Fruit fly (Drosophila melanogaster) whole organism, wandering third instar larva: ENCODE results near the gene Sec63.

ENCODE experiments used
- Abd-B ChIP-seq: fragments of >200 bp; optimal IDR thresholded peaks from 2 replicates; lab custom pipeline; 2017; ENCODE audit warnings: missing biosample characterization, missing genetic modification characterization
- CG32264 ChIP-seq: fragments of 200-800 bp; sonication (Bioruptor generic); optimal IDR thresholded peaks from 2 replicates; lab custom pipeline; 2016; ENCODE audit warnings: missing biosample characterization, missing genetic modification characterization
- CG9705 ChIP-seq: fragments of 200-800 bp; sonication (Bioruptor generic); optimal IDR thresholded peaks from 2 replicates; lab custom pipeline; 2018; ENCODE audit warnings: missing biosample characterization, mild to moderate bottlenecking, missing genetic modification characterization
- CrebA ChIP-seq: fragments of 200-800 bp; sonication (Bioruptor generic); optimal IDR thresholded peaks from 2 replicates; lab custom pipeline; 2016; ENCODE audit warnings: missing biosample characterization, mild to moderate bottlenecking, missing genetic modification characterization, borderline replicate concordance
- Dfd ChIP-seq: fragments of >200 bp; optimal IDR thresholded peaks from 2 replicates; lab custom pipeline; 2017; ENCODE audit warnings: missing biosample characterization, missing genetic modification characterization
- Dif ChIP-seq: fragments of 200-275, 200-300 bp; sonication (Bioruptor generic); optimal IDR thresholded peaks from 2 replicates; lab custom pipeline; 2018; ENCODE audit warnings: missing biosample characterization, missing genetic modification characterization; ENCODE audit not compliant: partially characterized antibody
- GATAd ChIP-seq: sonication (Bioruptor generic); optimal IDR thresholded peaks from 2 replicates; lab custom pipeline; 2016; ENCODE audit warnings: missing biosample characterization, missing genetic modification characterization
- HLH106 ChIP-seq: fragments of 200-800 bp; optimal IDR thresholded peaks from 3 replicates; lab custom pipeline; 2019; ENCODE audit warnings: missing biosample characterization, mild to moderate bottlenecking, missing genetic modification characterization, moderate library complexity
- Hnf4 ChIP-seq: fragments of 200-800 bp; sonication (Bioruptor generic); optimal IDR thresholded peaks from 2 replicates; lab custom pipeline; 2016; ENCODE audit warnings: missing biosample characterization, mild to moderate bottlenecking, missing genetic modification characterization
- Hr78 ChIP-seq: fragments of >200 bp; optimal IDR thresholded peaks from 2 replicates; lab custom pipeline; 2017; ENCODE audit warnings: missing biosample characterization, missing genetic modification characterization
- Hr83 ChIP-seq: fragments of 200-300 bp; sonication (Bioruptor generic); optimal IDR thresholded peaks from 2 replicates; lab custom pipeline; 2016; ENCODE audit warnings: missing biosample characterization, mild to moderate bottlenecking, missing genetic modification characterization, moderate library complexity; ENCODE audit not compliant: poor library complexity, severe bottlenecking
- Jra ChIP-seq: sonication (Bioruptor generic); optimal IDR thresholded peaks from 2 replicates; lab custom pipeline; 2016; ENCODE audit warnings: missing biosample characterization, missing genetic modification characterization
- Mio ChIP-seq: sonication (Bioruptor generic); optimal IDR thresholded peaks from 2 replicates; lab custom pipeline; 2016; ENCODE audit warnings: missing biosample characterization, missing genetic modification characterization
- Myc ChIP-seq: fragments of >200 bp; optimal IDR thresholded peaks from 2 replicates; lab custom pipeline; 2017
- N ChIP-seq: fragments of >200 bp; optimal IDR thresholded peaks from 2 replicates; lab custom pipeline; 2018; ENCODE audit warnings: missing biosample characterization, missing external identifiers, missing genetic modification characterization
- OdsH ChIP-seq: fragments of 200-800 bp; sonication (Bioruptor generic); optimal IDR thresholded peaks from 2 replicates; lab custom pipeline; 2016; ENCODE audit warnings: missing biosample characterization, mild to moderate bottlenecking, missing genetic modification characterization
- Rel ChIP-seq, 2 experiments: fragments of 200-800 bp; sonication (Bioruptor generic) in 1 of 2; optimal IDR thresholded peaks; 2 replicates in 1 of 2; 3 replicates in 1 of 2; lab custom pipeline; 2016 to 2019; ENCODE audit warnings: mild to moderate bottlenecking in 2 of 2, missing biosample characterization in 2 of 2, missing genetic modification characterization in 2 of 2, moderate library complexity in 1 of 2
- Sp1 ChIP-seq: fragments of 200-800 bp; sonication (Bioruptor generic); optimal IDR thresholded peaks from 3 replicates; lab custom pipeline; 2019; ENCODE audit warnings: missing biosample characterization, mild to moderate bottlenecking, missing genetic modification characterization, moderate library complexity
- Vsx2 ChIP-seq: fragments of 200-300, 225-300 bp; sonication (Bioruptor generic); optimal IDR thresholded peaks from 2 replicates; lab custom pipeline; 2018; ENCODE audit warnings: missing biosample characterization, missing genetic modification characterization; ENCODE audit not compliant: partially characterized antibody
- br ChIP-seq: fragments of 200-800 bp; sonication (Bioruptor generic); optimal IDR thresholded peaks from 2 replicates; lab custom pipeline; 2016; ENCODE audit warnings: missing biosample characterization, missing genetic modification characterization
- brk ChIP-seq: fragments of 200-800 bp; sonication (Bioruptor generic); optimal IDR thresholded peaks from 2 replicates; lab custom pipeline; 2016; ENCODE audit warnings: missing biosample characterization, mild to moderate bottlenecking, missing genetic modification characterization
- dl ChIP-seq, 2 experiments: fragments of 175-275, 200-275 bp in 1 of 2; fragments of 200-275 bp in 1 of 2; sonication (Bioruptor generic); optimal IDR thresholded peaks; lab custom pipeline; 2018; ENCODE audit warnings: mild to moderate bottlenecking in 2 of 2, missing biosample characterization in 2 of 2, missing genetic modification characterization in 2 of 2, moderate library complexity in 2 of 2; ENCODE audit not compliant: partially characterized antibody in 2 of 2, insufficient read depth in 1 of 2
- dmrt93B ChIP-seq: fragments of 200-800 bp; sonication (Bioruptor generic); optimal IDR thresholded peaks from 2 replicates; lab custom pipeline; 2018; ENCODE audit warnings: missing biosample characterization, mild to moderate bottlenecking, missing genetic modification characterization
- dsf ChIP-seq: sonication (Bioruptor generic); optimal IDR thresholded peaks from 2 replicates; lab custom pipeline; 2016; ENCODE audit warnings: missing biosample characterization, missing genetic modification characterization, borderline replicate concordance
- ey ChIP-seq: fragments of 200-800 bp; sonication (Bioruptor generic); optimal IDR thresholded peaks from 2 replicates; lab custom pipeline; 2016; ENCODE audit warnings: missing biosample characterization, missing genetic modification characterization
- foxo ChIP-seq, 2 experiments: fragments of 200-800 bp; sonication (Bioruptor generic); optimal IDR thresholded peaks; 2 replicates in 1 of 2; 3 replicates in 1 of 2; lab custom pipeline; 2016 to 2017; ENCODE audit warnings: missing biosample characterization in 2 of 2, missing genetic modification characterization in 2 of 2
- fru ChIP-seq: fragments of 200-800 bp; sonication (Bioruptor generic); optimal IDR thresholded peaks from 3 replicates; lab custom pipeline; 2016; ENCODE audit warnings: missing biosample characterization, mild to moderate bottlenecking, missing genetic modification characterization
- h ChIP-seq: fragments of 200-800 bp; sonication (Bioruptor generic); optimal IDR thresholded peaks from 3 replicates; lab custom pipeline; 2016; ENCODE audit warnings: missing biosample characterization, mild to moderate bottlenecking, missing genetic modification characterization
- jim ChIP-seq: fragments of 175-275, 200-325 bp; sonication (Bioruptor generic); optimal IDR thresholded peaks from 2 replicates; lab custom pipeline; 2016; ENCODE audit warnings: missing biosample characterization, mild to moderate bottlenecking, missing genetic modification characterization
- lola ChIP-seq: fragments of >200 bp; optimal IDR thresholded peaks from 2 replicates; lab custom pipeline; 2017; ENCODE audit warnings: missing biosample characterization, missing genetic modification characterization
- pan ChIP-seq: fragments of >200 bp; optimal IDR thresholded peaks from 2 replicates; lab custom pipeline; 2017
- psq ChIP-seq: fragments of 200-800 bp; sonication (Bioruptor generic); optimal IDR thresholded peaks from 3 replicates; lab custom pipeline; 2017; ENCODE audit warnings: missing biosample characterization, mild to moderate bottlenecking, missing genetic modification characterization, moderate library complexity
- rgr ChIP-seq: fragments of 200-800 bp; sonication (Bioruptor generic); optimal IDR thresholded peaks from 3 replicates; lab custom pipeline; 2016; ENCODE audit warnings: missing biosample characterization, mild to moderate bottlenecking, missing genetic modification characterization
- sage ChIP-seq: fragments of 200-800 bp; sonication (Bioruptor generic); optimal IDR thresholded peaks from 2 replicates; lab custom pipeline; 2016; ENCODE audit warnings: missing biosample characterization, mild to moderate bottlenecking, missing genetic modification characterization
- sv ChIP-seq: fragments of 200-800 bp; sonication (Bioruptor generic); optimal IDR thresholded peaks from 3 replicates; lab custom pipeline; 2016; ENCODE audit warnings: missing biosample characterization, missing genetic modification characterization
- tai ChIP-seq: sonication (Bioruptor generic); optimal IDR thresholded peaks from 2 replicates; lab custom pipeline; 2016; ENCODE audit warnings: missing biosample characterization, missing genetic modification characterization
- usp ChIP-seq: fragments of >200 bp; optimal IDR thresholded peaks from 2 replicates; lab custom pipeline; 2017; ENCODE audit warnings: missing biosample characterization, missing genetic modification characterization
- woc ChIP-seq: sonication (Bioruptor generic); optimal IDR thresholded peaks from 2 replicates; lab custom pipeline; 2016; ENCODE audit warnings: missing biosample characterization, mild to moderate bottlenecking, missing genetic modification characterization

Gene Sec63

DNA sequence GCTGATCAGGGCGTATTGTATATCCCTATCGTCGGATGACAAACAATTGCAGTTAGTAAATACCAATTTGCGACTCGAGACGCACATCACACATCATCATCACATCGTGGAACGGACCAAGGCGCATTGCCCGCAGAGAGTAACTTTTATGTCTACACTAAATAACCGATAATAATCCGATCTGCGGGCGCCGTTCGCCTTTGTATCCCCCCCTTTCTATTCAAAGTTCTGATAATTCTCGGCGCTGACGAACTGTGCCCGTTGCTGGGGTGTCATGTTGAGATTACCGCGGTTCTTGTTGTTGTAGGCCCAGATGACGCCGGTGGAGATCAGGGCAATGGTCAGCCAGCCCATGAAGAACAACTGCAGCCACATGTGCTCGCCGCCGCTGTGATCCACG is 33.7 kb upstream of the Sec63 start:
- TF ChIP-seq Jra (no peak), h (GFP tag; lab: Kevin White, UChicago) (no peak), N (no peak)

DNA sequence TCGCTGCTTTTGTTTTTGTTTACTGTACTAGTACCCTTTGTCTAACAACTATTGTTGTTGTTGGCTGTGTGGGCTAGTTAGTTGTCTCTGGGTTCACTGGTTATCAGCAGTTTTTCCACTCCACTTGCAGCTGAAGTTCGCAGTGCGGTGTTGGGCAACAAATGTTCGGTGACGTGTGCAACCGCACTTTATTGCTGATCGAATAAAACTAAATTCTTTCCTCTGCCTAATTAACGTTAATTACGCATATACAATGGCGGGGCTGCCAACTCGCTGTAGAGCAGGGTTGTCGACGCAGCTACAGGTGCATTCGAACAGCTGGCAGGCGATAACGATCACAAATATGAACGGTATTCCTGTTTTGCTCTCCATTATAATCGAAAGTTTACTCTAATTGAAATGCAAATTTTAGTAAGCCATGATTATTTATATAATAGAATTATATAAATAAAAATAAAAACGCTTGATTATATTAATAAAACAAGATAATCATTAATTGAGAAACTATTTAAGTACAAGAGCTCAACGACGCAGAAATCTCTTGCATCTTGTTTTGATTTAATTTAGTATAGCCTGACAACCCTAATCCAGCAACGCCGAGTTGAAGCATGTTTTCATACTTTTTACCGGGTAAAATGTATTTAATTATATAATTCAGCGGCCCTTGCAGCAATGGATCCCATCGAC is 31.7 kb upstream of the Sec63 start, which contains the start of the genes mrva, CG42307 and mus312:
Gene mrva (minus strand): TSS at position 276 of the 687 bp plus-strand sequence.
Gene CG42307 (plus strand): TSS at position 566 of the 687 bp plus-strand sequence.
Gene mus312 (plus strand): TSS at position 566 of the 687 bp plus-strand sequence.
- no peak for TF ChIP-seq Myc (lab: Kevin White, UChicago)
- no peak for TF ChIP-seq tai (GFP tag; lab: Kevin White, UChicago)
- peak; percentile 47 for TF ChIP-seq ey (GFP tag; lab: Kevin White, UChicago)
- TF ChIP-seq fru (GFP tag; lab: Kevin White, UChicago): no peak
- TF ChIP-seq pan: no peak
- peak; percentile 83 for TF ChIP-seq Vsx2 (GFP tag; lab: Kevin White, UChicago)
- TF ChIP-seq CG32264 (GFP tag; lab: Kevin White, UChicago): no peak
- no peak for TF ChIP-seq sage (GFP tag; lab: Kevin White, UChicago)
- TF ChIP-seq N: no peak
- TF ChIP-seq sv (GFP tag; lab: Kevin White, UChicago): peak; percentile 78
- TF ChIP-seq foxo (GFP tag; optimal IDR thresholded peaks at IDR 0.05; lab: Kevin White, UChicago): peak in 1 of 2 experiments; percentile 87
- no peak for TF ChIP-seq lola (GFP tag; lab: Kevin White, UChicago)
- TF ChIP-seq GATAd: no peak
- TF ChIP-seq Hr83 (GFP tag; lab: Kevin White, UChicago): no peak
- TF ChIP-seq Abd-B: no peak
- TF ChIP-seq brk: no peak
- TF ChIP-seq Hr78: no peak
- TF ChIP-seq Rel (GFP tag; optimal IDR thresholded peaks at IDR 0.05; lab: Kevin White, UChicago): no peak
- TF ChIP-seq Rel (tag; optimal IDR thresholded peaks at IDR 0.05; lab: Kevin White, UChicago): peak; percentile 77
- TF ChIP-seq CG9705 (GFP tag; lab: Kevin White, UChicago): peak; percentile 81
- no peak for TF ChIP-seq h (GFP tag; lab: Kevin White, UChicago)
- TF ChIP-seq jim (GFP tag; lab: Kevin White, UChicago): no peak
- no peak for TF ChIP-seq dsf (GFP tag; lab: Kevin White, UChicago)
- no peak for TF ChIP-seq br (GFP tag; lab: Kevin White, UChicago)
- TF ChIP-seq HLH106 (tag; lab: Kevin White, UChicago): peak; percentile 94
- peak; percentile 75 for TF ChIP-seq psq (GFP tag; lab: Kevin White, UChicago)
- peak; percentile 73 for TF ChIP-seq OdsH (GFP tag; lab: Kevin White, UChicago)
- TF ChIP-seq Dfd (GFP tag; lab: Kevin White, UChicago): no peak
- no peak for TF ChIP-seq CrebA (GFP tag; lab: Kevin White, UChicago)
- TF ChIP-seq woc: no peak
- no peak for TF ChIP-seq Mio (GFP tag; lab: Kevin White, UChicago)
- TF ChIP-seq Jra: no peak
- no peak for TF ChIP-seq Dif (GFP tag; lab: Kevin White, UChicago)
- no peak for TF ChIP-seq dl (GFP tag; optimal IDR thresholded peaks at IDR 0.05; lab: Kevin White, UChicago; ENCODE audit: insufficient read depth in 1 of 2, partially characterized antibody in 2 of 2)
- no peak for TF ChIP-seq Hnf4 (GFP tag; lab: Kevin White, UChicago)
- TF ChIP-seq dmrt93B (GFP tag; lab: Kevin White, UChicago): no peak
- TF ChIP-seq Sp1 (GFP tag; lab: Kevin White, UChicago): peak; percentile 90
- peak; percentile 83 for TF ChIP-seq rgr (GFP tag; lab: Kevin White, UChicago)
- no peak for TF ChIP-seq usp (GFP tag; lab: Kevin White, UChicago)
